Worm (Caenorhabditis elegans): ENCODE results near the gene C12D12.1.

- TF ChIP-seq snpc-4 (GFP tag; optimal IDR thresholded peaks at IDR 0.05) (no peak), snpc-4 (tag; optimal IDR thresholded peaks at IDR 0.05) (no peak), F33H1.4 (GFP tag; IDR thresholded peaks at IDR 0.05) (no peak), snpc-1.3 (tag; optimal IDR thresholded peaks at IDR 0.05; ENCODE audit: insufficient read depth) (no peak), ceh-40 (GFP tag; IDR thresholded peaks at IDR 0.05) (no peak), repo-1 (tag; optimal IDR thresholded peaks at IDR 0.05) (no peak), let-526 (GFP tag; IDR thresholded peaks at IDR 0.05) (no peak), hmg-1.2 (GFP tag; IDR thresholded peaks at IDR 0.05) (no peak), die-1 (tag; optimal IDR thresholded peaks at IDR 0.05) (no peak), cebp-2 (GFP tag; IDR thresholded peaks at IDR 0.05) (no peak), ama-1 (optimal IDR thresholded peaks at IDR 0.05) (no peak), ama-1 (GFP tag; optimal IDR thresholded peaks at IDR 0.05) (no peak), madf-10 (tag; optimal IDR thresholded peaks at IDR 0.05) (no peak), cebp-1 (GFP tag; IDR thresholded peaks at IDR 0.05) (no peak), cebp-1 (tag; optimal IDR thresholded peaks at IDR 0.05) (no peak)
Measured at ce11 chrX:3469332-3469731, 29.7 kb upstream of the C12D12.1 start.

Data from whole organism, young adult.